Worm (Caenorhabditis elegans): Measurements from ENCODE around the gene T24A6.16.
"Not testable (repeated sequence)": the region's sequence is repeated elsewhere in the genome, so short reads cannot be mapped to it uniquely, and the experiment has no call there.

The T24A6.16 gene

ce11 chrV:3562824-3563223 lies at the start of gene T24A6.16:
Gene T24A6.16 (minus strand): TSS chrV:3562924.
- TF ChIP-seq gei-17 (GFP tag; optimal IDR thresholded peaks at IDR 0.05); ekl-4 (GFP tag; IDR thresholded peaks at IDR 0.05); tlf-1 (GFP tag; optimal IDR thresholded peaks at IDR 0.05): not testable (repeated sequence)

- TF ChIP-seq let-607 (tag; optimal IDR thresholded peaks at IDR 0.05) (no peak), lag-1 (GFP tag; IDR thresholded peaks at IDR 0.05) (no peak), ztf-18 (tag; optimal IDR thresholded peaks at IDR 0.05) (no peak), somi-1 (GFP tag; optimal IDR thresholded peaks at IDR 0.05) (no peak), nhr-80 (tag; optimal IDR thresholded peaks at IDR 0.05) (no peak), chd-7 (tag; optimal IDR thresholded peaks at IDR 0.05) (no peak)
Measured at ce11 chrV:3611654-3612053, 48.9 kb upstream of the T24A6.16 start, which contains the start of gene T22F3.10. Gene T22F3.10 (minus strand): TSS chrV:3611754.

ce11 chrV:3610709-3611108 lies 48.0 kb upstream of the T24A6.16 start:
- TF ChIP-seq efl-1 (GFP tag; optimal IDR thresholded peaks at IDR 0.05) = no peak
- TF ChIP-seq athp-1 (tag; optimal IDR thresholded peaks at IDR 0.05) = no peak
- no peak for TF ChIP-seq lag-1 (GFP tag; IDR thresholded peaks at IDR 0.05)
- no peak for TF ChIP-seq ztf-3 (GFP tag; optimal IDR thresholded peaks at IDR 0.05)
- TF ChIP-seq F55B11.4 (tag; optimal IDR thresholded peaks at IDR 0.05; ENCODE audit: borderline replicate concordance, insufficient read depth) = no peak
- no peak for TF ChIP-seq C06A6.2 (GFP tag; conservative IDR thresholded peaks at IDR 0.05)
- no peak for TF ChIP-seq tlf-1 (GFP tag; optimal IDR thresholded peaks at IDR 0.05)
- TF ChIP-seq D2030.7 (GFP tag; IDR thresholded peaks at IDR 0.05) = no peak
- TF ChIP-seq let-607 (tag; optimal IDR thresholded peaks at IDR 0.05) = no peak
- no peak for TF ChIP-seq snpc-3.4 (tag; optimal IDR thresholded peaks at IDR 0.05)
- no peak for TF ChIP-seq akir-1 (GFP tag; optimal IDR thresholded peaks at IDR 0.05)

- no peak for TF ChIP-seq ceh-91 (GFP tag; IDR thresholded peaks at IDR 0.05)
- no peak for TF ChIP-seq B0019.2 (GFP tag; conservative IDR thresholded peaks at IDR 0.05)
- no peak for TF ChIP-seq lin-35 (GFP tag; optimal IDR thresholded peaks at IDR 0.05)
- TF ChIP-seq snpc-4 (GFP tag; optimal IDR thresholded peaks at IDR 0.05) = no peak
- no peak for TF ChIP-seq snpc-4 (tag; optimal IDR thresholded peaks at IDR 0.05)
- no peak for TF ChIP-seq dox-1 (GFP tag; IDR thresholded peaks at IDR 0.05)
- no peak for TF ChIP-seq nfyb-1 (GFP tag; IDR thresholded peaks at IDR 0.05)
- no peak for TF ChIP-seq xnd-1 (tag; optimal IDR thresholded peaks at IDR 0.05)
Measured at ce11 chrV:3606391-3606790, 43.7 kb upstream of the T24A6.16 start.

ce11 chrV:3605325-3605724 lies 42.6 kb upstream of the T24A6.16 start, which contains the start of gene T22F3.8:
Gene T22F3.8 (minus strand): TSS chrV:3605425.
- TF ChIP-seq ztf-22 (GFP tag; optimal IDR thresholded peaks at IDR 0.05) = no peak
- no peak for TF ChIP-seq bed-1 (GFP tag; IDR thresholded peaks at IDR 0.05)
- no peak for TF ChIP-seq ztf-25 (GFP tag; IDR thresholded peaks at IDR 0.05)
- no peak for TF ChIP-seq nfya-2 (GFP tag; IDR thresholded peaks at IDR 0.05)
- TF ChIP-seq nhr-90 (tag; optimal IDR thresholded peaks at IDR 0.05) = no peak
- TF ChIP-seq F39B2.1 (GFP tag; IDR thresholded peaks at IDR 0.05) = no peak
- TF ChIP-seq ztf-26 (tag; optimal IDR thresholded peaks at IDR 0.05) = no peak
- no peak for TF ChIP-seq F57C9.4 (tag; optimal IDR thresholded peaks at IDR 0.05)
- no peak for TF ChIP-seq mxl-1 (tag; optimal IDR thresholded peaks at IDR 0.05)
- TF ChIP-seq lin-35 (GFP tag; optimal IDR thresholded peaks at IDR 0.05) = no peak
- TF ChIP-seq F22D6.2 (tag; optimal IDR thresholded peaks at IDR 0.05) = no peak
- TF ChIP-seq ccch-3 (GFP tag; optimal IDR thresholded peaks at IDR 0.05) = no peak
- no peak for TF ChIP-seq B0261.1 (tag; optimal IDR thresholded peaks at IDR 0.05)
- no peak for TF ChIP-seq ceh-27 (GFP tag; optimal IDR thresholded peaks at IDR 0.05)
- TF ChIP-seq egl-18 (GFP tag; IDR thresholded peaks at IDR 0.05) = no peak

Data from whole organism, young adult.